Worm (Caenorhabditis elegans) whole organism, L3 larva: ENCODE results near the gene R11G1.2.

Experiments used
- R02D3.7 ChIP-seq: fragments of 150-350 bp; optimal IDR thresholded peaks from 2 replicates; lab custom pipeline; 2014; ENCODE audit warnings: missing biosample characterization, missing genetic modification characterization
- ceh-28 ChIP-seq: fragments of 150-350 bp; optimal IDR thresholded peaks from 2 replicates; lab custom pipeline; 2014; ENCODE audit warnings: missing biosample characterization, missing genetic modification reagents, missing genetic modification characterization
- ceh-82 ChIP-seq: fragments of 150-350 bp; optimal IDR thresholded peaks from 2 replicates; lab custom pipeline; 2014; ENCODE audit warnings: missing biosample characterization, missing genetic modification characterization
- egl-27 ChIP-seq: sonication (generic microtip); optimal IDR thresholded peaks from 4 replicates; lab custom pipeline; 2017; ENCODE audit warnings: missing biosample characterization, missing genetic modification reagents, missing genetic modification characterization
- hmg-11 ChIP-seq: sonication (generic microtip); optimal IDR thresholded peaks from 2 replicates; lab custom pipeline; 2016; ENCODE audit warnings: missing genetic modification characterization, missing compliant biosample characterization
- jun-1 ChIP-seq: fragments of 150-350 bp; optimal IDR thresholded peaks from 2 replicates; lab custom pipeline; 2014; ENCODE audit warnings: missing biosample characterization, missing genetic modification reagents, missing genetic modification characterization
- nhr-237 ChIP-seq: fragments of 150-350 bp; optimal IDR thresholded peaks from 2 replicates; lab custom pipeline; 2014; ENCODE audit warnings: missing biosample characterization, missing genetic modification characterization
- nhr-28 ChIP-seq: fragments of 150-350 bp; optimal IDR thresholded peaks from 2 replicates; lab custom pipeline; 2014; ENCODE audit warnings: missing biosample characterization, missing genetic modification characterization
- pha-4 ChIP-seq: fragments of 150-350 bp; optimal IDR thresholded peaks from 2 replicates; lab custom pipeline; 2014; ENCODE audit warnings: missing biosample characterization, missing genetic modification reagents, missing genetic modification characterization
- skn-1 ChIP-seq: fragments of 150-350 bp; optimal IDR thresholded peaks from 2 replicates; lab custom pipeline; 2014; ENCODE audit warnings: missing biosample characterization, missing genetic modification characterization
- tbx-2 ChIP-seq: sonication (generic microtip); optimal IDR thresholded peaks from 2 replicates; lab custom pipeline; 2016; ENCODE audit warnings: mild to moderate bottlenecking, missing genetic modification characterization, missing compliant biosample characterization
- unc-62 ChIP-seq: fragments of 150-350 bp; sonication (generic microtip); optimal IDR thresholded peaks from 4 replicates; lab custom pipeline; 2014; ENCODE audit warnings: missing biosample characterization, missing genetic modification reagents, missing genetic modification characterization

ce11 chrX:3618842-3619241 lies 31.6 kb upstream of the R11G1.2 start:
- no peak for TF ChIP-seq R02D3.7 (tag; lab: Kevin White, UChicago)
- TF ChIP-seq tbx-2 (tag; lab: Kevin White, UChicago): no peak
- no peak for TF ChIP-seq pha-4 (tag; lab: Kevin White, UChicago)
- no peak for TF ChIP-seq skn-1 (tag; lab: Kevin White, UChicago)
- TF ChIP-seq nhr-28 (tag; lab: Kevin White, UChicago): no peak
- TF ChIP-seq nhr-237 (tag; lab: Kevin White, UChicago): no peak
- TF ChIP-seq jun-1 (tag; lab: Kevin White, UChicago): no peak
- TF ChIP-seq ceh-28 (tag; lab: Kevin White, UChicago): no peak
- TF ChIP-seq unc-62 (GFP tag; lab: Kevin White, UChicago): no peak
- TF ChIP-seq egl-27 (tag; lab: Kevin White, UChicago): no peak
- TF ChIP-seq hmg-11 (tag; lab: Kevin White, UChicago): no peak
- TF ChIP-seq ceh-82 (tag; lab: Kevin White, UChicago): no peak
